Fruit fly (Drosophila melanogaster) whole organism: ENCODE results near the gene CG33268.
"Not testable (repeated sequence)": the region's sequence is repeated elsewhere in the genome, so short reads cannot be mapped to it uniquely, and the experiment has no call there.

ENCODE experiments used
- CG8478 ChIP-seq: fragments of >200 bp; optimal IDR thresholded peaks from 2 replicates; lab custom pipeline; 2018; ENCODE audit warnings: inconsistent platforms
- Dll ChIP-seq: fragments of >200 bp; optimal IDR thresholded peaks from 2 replicates; lab custom pipeline; 2017
- EcR ChIP-seq, 2 experiments: fragments of >200 bp; optimal IDR thresholded peaks; 2 replicates each; lab custom pipeline; 2017; ENCODE audit warnings: missing biosample characterization in 2 of 2, missing genetic modification characterization in 2 of 2, missing genetic modification reagents in 2 of 2
- psq ChIP-seq: fragments of >200 bp; optimal IDR thresholded peaks from 2 replicates; lab custom pipeline; 2017
- usp ChIP-seq: fragments of >200 bp; optimal IDR thresholded peaks from 2 replicates; lab custom pipeline; 2017; ENCODE audit warnings: missing biosample characterization, missing genetic modification characterization, mixed read lengths

- TF ChIP-seq EcR (GFP tag; optimal IDR thresholded peaks at IDR 0.05; lab: Kevin White, UChicago); CG8478 (lab: Kevin White, UChicago); Dll (lab: Kevin White, UChicago); usp (GFP tag; lab: Kevin White, UChicago); psq (lab: Kevin White, UChicago): not testable (repeated sequence)
These were observed 1.6 kb downstream of the CG33268 start, which contains the start of gene CG7377 for dm6 chr3L:11589395-11589794.
